In the genomic region with DNA sequence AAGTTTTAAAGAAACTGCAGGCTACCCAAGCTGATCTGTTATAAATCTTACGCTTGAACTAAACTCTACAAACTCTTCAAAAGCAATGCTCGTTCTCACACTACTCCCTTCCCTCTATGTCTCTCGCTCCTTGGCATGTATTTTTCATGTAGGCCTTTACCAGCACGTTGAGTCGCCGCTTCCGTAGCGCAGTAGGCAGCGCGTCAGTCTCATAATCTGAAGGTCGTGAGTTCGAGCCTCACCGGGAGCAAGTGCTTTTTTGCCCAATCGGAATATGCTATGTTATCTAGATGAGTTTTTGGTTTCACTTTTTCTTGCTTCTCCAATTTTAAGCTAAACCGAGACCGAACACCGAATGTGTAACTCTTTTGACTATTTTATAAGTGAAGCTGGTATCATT, we compare ENCODE assay signal across 4 worm cellular contexts.
TF ChIP-seq lines count a peak whose summit lies in the region.

No protein-coding gene starts in this region.

TF ChIP-seq in whole organism, L2 larva, 48 proteins besides CTCF, POLR2A, EP300 and RAD21 (continues in another document):
- TF ChIP-seq gmeb-1 (tag; optimal IDR thresholded peaks at IDR 0.05; lab: Kevin White, UChicago) (peak; percentile 31), skn-1 (tag; optimal IDR thresholded peaks at IDR 0.05; lab: Kevin White, UChicago) (no peak), ZK546.5 (tag; optimal IDR thresholded peaks at IDR 0.05; lab: Kevin White, UChicago) (no peak), peb-1 (tag; optimal IDR thresholded peaks at IDR 0.05; lab: Kevin White, UChicago) (no peak), F13H6.1 (tag; optimal IDR thresholded peaks at IDR 0.05; lab: Kevin White, UChicago) (peak; percentile 28), elt-1 (tag; optimal IDR thresholded peaks at IDR 0.05; lab: Kevin White, UChicago) (no peak), C34F6.9 (tag; optimal IDR thresholded peaks at IDR 0.05; lab: Kevin White, UChicago) (peak; percentile 49), zag-1 (tag; optimal IDR thresholded peaks at IDR 0.05; lab: Kevin White, UChicago) (peak; percentile 20), nhr-25 (tag; optimal IDR thresholded peaks at IDR 0.05; lab: Kevin White, UChicago) (no peak), unc-39 (tag; optimal IDR thresholded peaks at IDR 0.05; lab: Kevin White, UChicago) (no peak), snpc-4 (tag; optimal IDR thresholded peaks at IDR 0.05; lab: Kevin White, UChicago) (no peak), nhr-77 (tag; optimal IDR thresholded peaks at IDR 0.05; lab: Kevin White, UChicago) (no peak), lsy-2 (tag; optimal IDR thresholded peaks at IDR 0.05; lab: Kevin White, UChicago) (peak; percentile 36 to 57), alr-1 (tag; optimal IDR thresholded peaks at IDR 0.05; lab: Kevin White, UChicago) (no peak), unc-55 (GFP tag; optimal IDR thresholded peaks at IDR 0.05; lab: Kevin White, UChicago) (peak; percentile 84), fos-1 (tag; optimal IDR thresholded peaks at IDR 0.05; lab: Kevin White, UChicago) (peak; percentile 10), Y55F3AM.14 (GFP tag; optimal IDR thresholded peaks at IDR 0.05; lab: Kevin White, UChicago) (peak; percentile 32), mbf-1 (tag; optimal IDR thresholded peaks at IDR 0.05; lab: Kevin White, UChicago) (no peak), ceh-82 (tag; optimal IDR thresholded peaks at IDR 0.05; lab: Kevin White, UChicago) (no peak), unc-62 (GFP tag; optimal IDR thresholded peaks at IDR 0.05; lab: Kevin White, UChicago) (no peak), ama-1 (optimal IDR thresholded peaks at IDR 0.05; lab: Kevin White, UChicago) (no peak), elt-3 (tag; optimal IDR thresholded peaks at IDR 0.05; lab: Kevin White, UChicago) (no peak), lin-13 (GFP tag; optimal IDR thresholded peaks at IDR 0.05; lab: Kevin White, UChicago) (no peak)

TF ChIP-seq in whole organism, L4 larva, 104 proteins besides CTCF, POLR2A, EP300 and RAD21 (continues in another document):
- TF ChIP-seq nhr-41 (GFP tag; IDR thresholded peaks at IDR 0.05; lab: Robert Waterston, UW) (no peak), T20F7.1 (GFP tag; optimal IDR thresholded peaks at IDR 0.05; lab: Kevin White, UChicago) (peak; percentile 23), mdl-1 (tag; optimal IDR thresholded peaks at IDR 0.05; lab: Kevin White, UChicago) (peak in 1 of 2 experiments; percentile 24), lin-13 (GFP tag; optimal IDR thresholded peaks at IDR 0.05; lab: Kevin White, UChicago) (no peak), nhr-77 (tag; optimal IDR thresholded peaks at IDR 0.05; lab: Kevin White, UChicago) (no peak), egl-43 (GFP tag; IDR thresholded peaks at IDR 0.05; lab: Robert Waterston, UW) (peak; percentile 86), ceh-32 (tag; optimal IDR thresholded peaks at IDR 0.05; lab: Kevin White, UChicago; ENCODE audit: poor library complexity) (no peak), nhr-102 (tag; optimal IDR thresholded peaks at IDR 0.05; lab: Kevin White, UChicago) (no peak), vab-7 (GFP tag; IDR thresholded peaks at IDR 0.05; lab: Robert Waterston, UW) (no peak), nhr-237 (tag; optimal IDR thresholded peaks at IDR 0.05; lab: Kevin White, UChicago) (no peak), cey-2 (tag; optimal IDR thresholded peaks at IDR 0.05; lab: Kevin White, UChicago; ENCODE audit: borderline replicate concordance, insufficient read depth) (no peak), tra-1 (GFP tag; IDR thresholded peaks at IDR 0.05; lab: Robert Waterston, UW) (no peak), saeg-2 (GFP tag; IDR thresholded peaks at IDR 0.05; lab: Robert Waterston, UW) (0 out of 2 replicates have a peak, but pooled peaks have one; percentile 43), pqm-1 (tag; optimal IDR thresholded peaks at IDR 0.05; lab: Kevin White, UChicago) (no peak), ztf-11 (tag; optimal IDR thresholded peaks at IDR 0.05; lab: Kevin White, UChicago) (no peak), ceh-44 (GFP tag; IDR thresholded peaks at IDR 0.05; lab: Robert Waterston, UW) (peak; percentile 82), mes-2 (tag; optimal IDR thresholded peaks at IDR 0.05; lab: Kevin White, UChicago; ENCODE audit: poor library complexity, severe bottlenecking) (peak; percentile 82), hlh-11 (tag; optimal IDR thresholded peaks at IDR 0.05; lab: Kevin White, UChicago) (peak; percentile 38), spr-3 (GFP tag; optimal IDR thresholded peaks at IDR 0.05; lab: Kevin White, UChicago) (peak; percentile 18), php-3 (GFP tag; IDR thresholded peaks at IDR 0.05; lab: Robert Waterston, UW) (no peak), daf-8 (GFP tag; IDR thresholded peaks at IDR 0.05; lab: Robert Waterston, UW) (no peak), zip-11 (GFP tag; IDR thresholded peaks at IDR 0.05; lab: Robert Waterston, UW) (no peak)

TF ChIP-seq in whole organism, late embryonic, 69 proteins besides CTCF, POLR2A, EP300 and RAD21 (continues in another document):
- TF ChIP-seq elt-4 (tag; optimal IDR thresholded peaks at IDR 0.05; lab: Kevin White, UChicago): no peak
- TF ChIP-seq ceh-2 (tag; optimal IDR thresholded peaks at IDR 0.05; lab: Kevin White, UChicago): peak; percentile 35
- peak; percentile 71 for TF ChIP-seq elt-2 (tag; optimal IDR thresholded peaks at IDR 0.05; lab: Kevin White, UChicago)
- no peak for TF ChIP-seq rnt-1 (tag; optimal IDR thresholded peaks at IDR 0.05; lab: Kevin White, UChicago)
- no peak for TF ChIP-seq hlh-30 (tag; optimal IDR thresholded peaks at IDR 0.05; lab: Kevin White, UChicago; ENCODE audit: insufficient read depth)
- peak; percentile 46 for TF ChIP-seq ztf-16 (tag; optimal IDR thresholded peaks at IDR 0.05; lab: Kevin White, UChicago)
- peak; percentile 40 for TF ChIP-seq fax-1 (tag; optimal IDR thresholded peaks at IDR 0.05; lab: Kevin White, UChicago)
- TF ChIP-seq ttx-3 (tag; optimal IDR thresholded peaks at IDR 0.05; lab: Kevin White, UChicago): peak; percentile 58
- TF ChIP-seq K02D7.2 (tag; optimal IDR thresholded peaks at IDR 0.05; lab: Kevin White, UChicago): peak; percentile 49
- peak; percentile 72 for TF ChIP-seq C08G9.2 (tag; optimal IDR thresholded peaks at IDR 0.05; lab: Kevin White, UChicago)
- peak; percentile 49 for TF ChIP-seq syd-9 (tag; optimal IDR thresholded peaks at IDR 0.05; lab: Kevin White, UChicago)
- peak; percentile 17 for TF ChIP-seq hlh-8 (tag; optimal IDR thresholded peaks at IDR 0.05; lab: Kevin White, UChicago)
- TF ChIP-seq K09A11.1 (tag; optimal IDR thresholded peaks at IDR 0.05; lab: Kevin White, UChicago; ENCODE audit: insufficient read depth): peak; percentile 53
- peak; percentile 36 for TF ChIP-seq zip-5 (tag; optimal IDR thresholded peaks at IDR 0.05; lab: Kevin White, UChicago)
- TF ChIP-seq pqm-1 (tag; optimal IDR thresholded peaks at IDR 0.05; lab: Kevin White, UChicago): no peak
- peak; percentile 63 for TF ChIP-seq nhr-232 (tag; optimal IDR thresholded peaks at IDR 0.05; lab: Kevin White, UChicago)
- peak; percentile 75 for TF ChIP-seq che-1 (tag; optimal IDR thresholded peaks at IDR 0.05; lab: Kevin White, UChicago)
- peak; percentile 66 for TF ChIP-seq unc-86 (tag; optimal IDR thresholded peaks at IDR 0.05; lab: Kevin White, UChicago)
- peak; percentile 70 for TF ChIP-seq sdc-2 (tag; optimal IDR thresholded peaks at IDR 0.05; lab: Kevin White, UChicago)
- peak; percentile 73 for TF ChIP-seq ceh-18 (tag; optimal IDR thresholded peaks at IDR 0.05; lab: Kevin White, UChicago)
- no peak for TF ChIP-seq lim-6 (tag; optimal IDR thresholded peaks at IDR 0.05; lab: Kevin White, UChicago)
- TF ChIP-seq eyg-1 (tag; optimal IDR thresholded peaks at IDR 0.05; lab: Kevin White, UChicago): peak; percentile 29
- 0 out of 2 replicates have a peak, but pooled peaks have one; percentile 42 for TF ChIP-seq unc-3 (GFP tag; conservative IDR thresholded peaks at IDR 0.05; lab: Robert Waterston, UW)
- peak; percentile 56 for TF ChIP-seq unc-3 (tag; optimal IDR thresholded peaks at IDR 0.05; lab: Kevin White, UChicago)

TF ChIP-seq in whole organism, mixed stage, embryonic, 35 proteins besides CTCF, POLR2A, EP300 and RAD21:
- TF ChIP-seq sem-2 (GFP tag; optimal IDR thresholded peaks at IDR 0.05; lab: Kevin White, UChicago) (peak; percentile 70), unc-62 (GFP tag; optimal IDR thresholded peaks at IDR 0.05; lab: Kevin White, UChicago) (no peak), mab-5 (tag; optimal IDR thresholded peaks at IDR 0.05; lab: Kevin White, UChicago) (no peak), ceh-83 (GFP tag; optimal IDR thresholded peaks at IDR 0.05; lab: Kevin White, UChicago) (peak; percentile 85), elt-3 (tag; optimal IDR thresholded peaks at IDR 0.05; lab: Kevin White, UChicago) (no peak), nhr-28 (tag; optimal IDR thresholded peaks at IDR 0.05; lab: Kevin White, UChicago) (no peak), unc-39 (tag; optimal IDR thresholded peaks at IDR 0.05; lab: Kevin White, UChicago) (peak; percentile 18), cnd-1 (tag; optimal IDR thresholded peaks at IDR 0.05; lab: Kevin White, UChicago) (peak; percentile 87), drap-1 (GFP tag; optimal IDR thresholded peaks at IDR 0.05; lab: Kevin White, UChicago) (peak; percentile 85), nhr-237 (tag; optimal IDR thresholded peaks at IDR 0.05; lab: Kevin White, UChicago) (no peak), bed-3 (GFP tag; optimal IDR thresholded peaks at IDR 0.05; lab: Kevin White, UChicago) (peak; percentile 66), lin-32 (GFP tag; optimal IDR thresholded peaks at IDR 0.05; lab: Kevin White, UChicago) (peak; percentile 70), unc-120 (tag; optimal IDR thresholded peaks at IDR 0.05; lab: Kevin White, UChicago; ENCODE audit: poor library complexity, severe bottlenecking) (peak; percentile 74), lin-13 (tag; optimal IDR thresholded peaks at IDR 0.05; lab: Kevin White, UChicago) (peak; percentile 27), ces-1 (GFP tag; optimal IDR thresholded peaks at IDR 0.05; lab: Kevin White, UChicago) (peak; percentile 12), mep-1 (tag; optimal IDR thresholded peaks at IDR 0.05; lab: Kevin White, UChicago) (peak; percentile 2), sptf-1 (tag; optimal IDR thresholded peaks at IDR 0.05; lab: Kevin White, UChicago) (peak; percentile 90), mls-2 (tag; optimal IDR thresholded peaks at IDR 0.05; lab: Kevin White, UChicago) (peak; percentile 85), hlh-1 (tag; optimal IDR thresholded peaks at IDR 0.05; lab: Kevin White, UChicago) (peak; percentile 8), ham-2 (GFP tag; optimal IDR thresholded peaks at IDR 0.05; lab: Kevin White, UChicago) (peak; percentile 64), flh-1 (GFP tag; optimal IDR thresholded peaks at IDR 0.05; lab: Kevin White, UChicago) (peak; percentile 60), ceh-43 (GFP tag; optimal IDR thresholded peaks at IDR 0.05; lab: Kevin White, UChicago) (peak; percentile 68), pha-4 (tag; optimal IDR thresholded peaks at IDR 0.05; lab: Kevin White, UChicago) (peak; percentile 16), M03D4.4 (tag; optimal IDR thresholded peaks at IDR 0.05; lab: Kevin White, UChicago) (peak; percentile 82)
